Worm (Caenorhabditis elegans): ENCODE results near the gene acdh-8.

Gene acdh-8

DNA sequence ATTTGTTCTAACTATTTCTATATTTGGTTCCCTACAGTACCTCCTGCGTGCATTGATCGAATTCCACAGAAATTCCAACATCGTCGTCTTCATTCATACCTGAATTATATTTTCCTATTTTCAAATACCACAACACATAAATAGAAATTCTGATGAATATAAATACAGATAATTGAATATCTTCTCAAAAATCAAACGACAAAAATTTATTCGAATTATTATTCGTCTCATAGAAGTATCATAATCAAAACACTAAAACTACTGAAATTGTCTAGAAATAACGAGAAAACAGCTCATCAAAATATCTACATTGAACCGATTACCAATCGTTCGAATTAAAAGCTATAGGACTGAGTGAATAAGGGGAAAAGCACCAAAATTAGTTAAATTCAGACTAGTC is 38.8 kb downstream of the acdh-8 start, which contains the start of gene gtap-1:
gtap-1 (minus strand) TSS at position 101 of the 400 bp plus-strand sequence.
- TF ChIP-seq pha-2 (tag; optimal IDR thresholded peaks at IDR 0.05) = no peak
- no peak for TF ChIP-seq ceh-48 (tag; optimal IDR thresholded peaks at IDR 0.05)
- TF ChIP-seq eyg-1 (tag; optimal IDR thresholded peaks at IDR 0.05) = no peak
- no peak for TF ChIP-seq tbx-2 (tag; optimal IDR thresholded peaks at IDR 0.05)

ce11 chrII:5835146-5835545 is 40.9 kb downstream of the acdh-8 start:
- TF ChIP-seq che-1 (tag; optimal IDR thresholded peaks at IDR 0.05) (no peak), ceh-18 (tag; optimal IDR thresholded peaks at IDR 0.05) (no peak), lim-6 (tag; optimal IDR thresholded peaks at IDR 0.05) (no peak), nhr-232 (tag; optimal IDR thresholded peaks at IDR 0.05) (no peak), hlh-15 (tag; optimal IDR thresholded peaks at IDR 0.05) (no peak), dve-1 (tag; optimal IDR thresholded peaks at IDR 0.05) (no peak), eyg-1 (tag; optimal IDR thresholded peaks at IDR 0.05) (no peak), ahr-1 (tag; optimal IDR thresholded peaks at IDR 0.05) (no peak), tbx-2 (tag; optimal IDR thresholded peaks at IDR 0.05) (no peak), ceh-19 (GFP tag; optimal IDR thresholded peaks at IDR 0.05) (no peak), sox-4 (tag; optimal IDR thresholded peaks at IDR 0.05) (no peak), pat-9 (tag; optimal IDR thresholded peaks at IDR 0.05) (no peak), ets-4 (tag; optimal IDR thresholded peaks at IDR 0.05) (no peak), ceh-6 (GFP tag; optimal IDR thresholded peaks at IDR 0.05) (no peak), ceh-22 (tag; optimal IDR thresholded peaks at IDR 0.05) (no peak), hlh-13 (GFP tag; optimal IDR thresholded peaks at IDR 0.05) (no peak), unc-42 (tag; optimal IDR thresholded peaks at IDR 0.05) (no peak), ama-1 (optimal IDR thresholded peaks at IDR 0.05) (no peak), pax-1 (tag; optimal IDR thresholded peaks at IDR 0.05) (no peak)

DNA sequence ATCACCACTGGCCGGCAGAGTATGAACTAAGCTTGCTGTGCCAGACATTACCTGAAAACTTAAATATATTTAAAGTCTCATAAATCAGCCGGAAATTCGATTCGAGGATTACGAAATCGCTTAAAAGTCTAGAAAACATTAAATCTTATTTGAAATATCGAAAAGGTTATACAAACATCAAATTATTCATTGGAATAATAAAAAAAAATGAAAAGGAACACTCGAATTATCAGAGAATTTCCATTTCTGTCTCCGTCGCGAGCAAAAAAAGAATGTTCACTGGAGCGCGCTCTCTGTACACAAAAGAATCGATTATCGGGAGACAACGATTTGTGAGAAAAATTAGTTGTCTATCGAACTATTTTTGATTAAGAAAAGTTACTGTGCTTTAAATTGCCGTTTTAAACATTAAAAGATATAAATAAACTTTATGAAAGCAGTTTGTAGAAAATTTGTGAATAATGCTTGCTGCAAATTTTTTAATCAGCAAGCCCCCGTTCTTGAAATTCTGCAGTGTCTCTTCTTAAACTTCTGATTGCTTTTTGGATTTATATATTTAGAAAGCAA is 41.9 kb downstream of the acdh-8 start, which contains the start of gene fzo-1:
fzo-1 (minus strand) TSS at position 51 of the 567 bp plus-strand sequence.
- no peak for TF ChIP-seq ceh-22 (tag; optimal IDR thresholded peaks at IDR 0.05)
- peak; percentile 36 for TF ChIP-seq dmd-4 (tag; optimal IDR thresholded peaks at IDR 0.05; ENCODE audit: borderline replicate concordance)
- peak; percentile 90 for TF ChIP-seq C08G9.2 (tag; optimal IDR thresholded peaks at IDR 0.05)
- TF ChIP-seq sox-4 (tag; optimal IDR thresholded peaks at IDR 0.05) = no peak
- TF ChIP-seq T23F11.4 (GFP tag; optimal IDR thresholded peaks at IDR 0.05) = no peak
- peak; percentile 16 for TF ChIP-seq syd-9 (tag; optimal IDR thresholded peaks at IDR 0.05)
- no peak for TF ChIP-seq ttx-3 (tag; optimal IDR thresholded peaks at IDR 0.05)
- peak; percentile 97 for TF ChIP-seq elt-2 (tag; optimal IDR thresholded peaks at IDR 0.05)
- TF ChIP-seq mec-3 (tag; optimal IDR thresholded peaks at IDR 0.05; ENCODE audit: borderline replicate concordance) = peak; percentile 40
- TF ChIP-seq pag-3 (tag; optimal IDR thresholded peaks at IDR 0.05; ENCODE audit: borderline replicate concordance) = peak; percentile 75
- peak; percentile 28 for TF ChIP-seq ceh-18 (tag; optimal IDR thresholded peaks at IDR 0.05)
- TF ChIP-seq gmeb-2 (tag; optimal IDR thresholded peaks at IDR 0.05) = peak; percentile 42
- TF ChIP-seq ceh-48 (tag; optimal IDR thresholded peaks at IDR 0.05) = peak; percentile 23
- peak; percentile 80 for TF ChIP-seq F13H6.1 (tag; optimal IDR thresholded peaks at IDR 0.05)
- TF ChIP-seq rnt-1 (tag; optimal IDR thresholded peaks at IDR 0.05) = peak; percentile 59
- TF ChIP-seq npax-4 (tag; optimal IDR thresholded peaks at IDR 0.05) = peak; percentile 16
- peak; percentile 35 for TF ChIP-seq ceh-24 (tag; optimal IDR thresholded peaks at IDR 0.05)
- no peak for TF ChIP-seq ceh-30 (tag; optimal IDR thresholded peaks at IDR 0.05)
- TF ChIP-seq madf-2 (tag; optimal IDR thresholded peaks at IDR 0.05) = no peak
- peak; percentile 60 for TF ChIP-seq fkh-6 (tag; optimal IDR thresholded peaks at IDR 0.05)
- TF ChIP-seq ets-4 (tag; optimal IDR thresholded peaks at IDR 0.05) = peak; percentile 92
- peak; percentile 81 for TF ChIP-seq ahr-1 (tag; optimal IDR thresholded peaks at IDR 0.05)
- TF ChIP-seq ama-1 (optimal IDR thresholded peaks at IDR 0.05) = no peak
- peak; percentile 88 for TF ChIP-seq ceh-14 (tag; optimal IDR thresholded peaks at IDR 0.05)
- TF ChIP-seq ref-2 (tag; optimal IDR thresholded peaks at IDR 0.05) = peak; percentile 91
- peak; percentile 96 for TF ChIP-seq zip-5 (tag; optimal IDR thresholded peaks at IDR 0.05)
- TF ChIP-seq ztf-16 (tag; optimal IDR thresholded peaks at IDR 0.05) = peak; percentile 68
- TF ChIP-seq fax-1 (tag; optimal IDR thresholded peaks at IDR 0.05) = peak; percentile 90
- no peak for TF ChIP-seq unc-3 (GFP tag; conservative IDR thresholded peaks at IDR 0.05)
- TF ChIP-seq unc-3 (tag; optimal IDR thresholded peaks at IDR 0.05) = peak; percentile 74
- TF ChIP-seq ceh-34 (tag; optimal IDR thresholded peaks at IDR 0.05) = peak; percentile 75
- TF ChIP-seq tbx-7 (tag; optimal IDR thresholded peaks at IDR 0.05) = peak; percentile 97
- TF ChIP-seq pha-4 (tag; optimal IDR thresholded peaks at IDR 0.05) = no peak
- TF ChIP-seq ceh-19 (GFP tag; optimal IDR thresholded peaks at IDR 0.05) = peak; percentile 39
- peak; percentile 97 for TF ChIP-seq ceh-2 (tag; optimal IDR thresholded peaks at IDR 0.05)
- peak; percentile 67 for TF ChIP-seq eyg-1 (tag; optimal IDR thresholded peaks at IDR 0.05)
- peak; percentile 49 for TF ChIP-seq pax-1 (tag; optimal IDR thresholded peaks at IDR 0.05)
- no peak for TF ChIP-seq unc-55 (GFP tag; optimal IDR thresholded peaks at IDR 0.05)
